Worm (Caenorhabditis elegans): ENCODE measurements around the gene ost-1.

ost-1 gene

DNA sequence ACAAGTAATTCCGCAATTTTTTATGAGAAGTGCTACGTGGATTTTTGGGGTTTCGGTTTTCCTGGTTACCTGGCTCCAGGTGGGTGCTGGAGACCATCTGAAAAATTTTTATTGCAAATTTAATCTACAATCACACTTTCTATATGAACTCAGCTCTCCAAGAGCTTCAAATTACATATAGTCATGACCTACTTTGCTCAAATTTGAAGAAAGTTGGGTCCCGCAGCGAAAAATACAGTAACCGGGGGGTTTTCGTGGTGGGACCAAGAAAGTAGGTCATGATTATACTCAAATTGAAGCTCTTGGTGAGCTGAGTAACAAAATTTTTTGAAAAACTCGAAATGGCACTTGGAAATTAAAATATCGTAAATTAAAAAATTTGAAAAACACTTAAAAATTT is 53.2 kb downstream of the ost-1 start, which contains the start of gene ets-8:
Gene ets-8 (minus strand): TSS at position 101 of the 400 bp plus-strand sequence.
- TF ChIP-seq F13H6.1 (tag; optimal IDR thresholded peaks at IDR 0.05) (no peak), peb-1 (tag; optimal IDR thresholded peaks at IDR 0.05) (no peak), nhr-237 (tag; optimal IDR thresholded peaks at IDR 0.05) (no peak)
